Worm (Caenorhabditis elegans): Measurements from ENCODE around the gene fzr-1.

fzr-1 gene

ce11 chrII:9625930-9626329 is 18.3 kb downstream of the fzr-1 start:
- no peak for TF ChIP-seq C08G9.2 (tag; optimal IDR thresholded peaks at IDR 0.05)
- no peak for TF ChIP-seq ceh-24 (tag; optimal IDR thresholded peaks at IDR 0.05)

ce11 chrII:9624110-9624695 is 20.1 kb downstream of the fzr-1 start, which contains the start of the genes dnj-20 and ZK1307.8:
Gene dnj-20, minus strand, starts transcription at chrII:9624176.
Gene ZK1307.8, plus strand, starts transcription at chrII:9624613.
- TF ChIP-seq nhr-11 (tag; optimal IDR thresholded peaks at IDR 0.05) (no peak), ceh-14 (tag; optimal IDR thresholded peaks at IDR 0.05) (no peak), elt-2 (tag; optimal IDR thresholded peaks at IDR 0.05) (peak; percentile 9), ahr-1 (tag; optimal IDR thresholded peaks at IDR 0.05) (no peak), pat-9 (tag; optimal IDR thresholded peaks at IDR 0.05) (no peak), ceh-31 (tag; optimal IDR thresholded peaks at IDR 0.05) (no peak), rnt-1 (tag; optimal IDR thresholded peaks at IDR 0.05) (no peak)

ce11 chrII:9621913-9622348 is 22.3 kb downstream of the fzr-1 start:
- TF ChIP-seq che-1 (tag; optimal IDR thresholded peaks at IDR 0.05): no peak
- TF ChIP-seq hlh-8 (tag; optimal IDR thresholded peaks at IDR 0.05): no peak
- TF ChIP-seq ceh-48 (tag; optimal IDR thresholded peaks at IDR 0.05): no peak
- no peak for TF ChIP-seq ceh-22 (tag; optimal IDR thresholded peaks at IDR 0.05)
- no peak for TF ChIP-seq Y22D7AL.16 (tag; optimal IDR thresholded peaks at IDR 0.05)
- TF ChIP-seq madf-2 (tag; optimal IDR thresholded peaks at IDR 0.05): no peak
- TF ChIP-seq sdc-2 (tag; optimal IDR thresholded peaks at IDR 0.05): no peak
- TF ChIP-seq ceh-24 (tag; optimal IDR thresholded peaks at IDR 0.05): no peak
- TF ChIP-seq elt-2 (tag; optimal IDR thresholded peaks at IDR 0.05): no peak
- no peak for TF ChIP-seq ama-1 (optimal IDR thresholded peaks at IDR 0.05)
- no peak for TF ChIP-seq K02D7.2 (tag; optimal IDR thresholded peaks at IDR 0.05)

- TF ChIP-seq rnt-1 (tag; optimal IDR thresholded peaks at IDR 0.05) (peak; percentile 24), unc-55 (GFP tag; optimal IDR thresholded peaks at IDR 0.05) (peak; percentile 88), ceh-18 (tag; optimal IDR thresholded peaks at IDR 0.05) (peak; percentile 83), npax-4 (tag; optimal IDR thresholded peaks at IDR 0.05) (no peak), lim-6 (tag; optimal IDR thresholded peaks at IDR 0.05) (no peak), nfya-1 (tag; optimal IDR thresholded peaks at IDR 0.05) (peak; percentile 26)
Measured at ce11 chrII:9621121-9621520, 23.1 kb downstream of the fzr-1 start.

- TF ChIP-seq ceh-14 (tag; optimal IDR thresholded peaks at IDR 0.05) (no peak), unc-55 (GFP tag; optimal IDR thresholded peaks at IDR 0.05) (peak; percentile 18)
Measured at ce11 chrII:9620616-9621015, 23.6 kb downstream of the fzr-1 start.

ce11 chrII:9619995-9620535 is 24.2 kb downstream of the fzr-1 start:
- TF ChIP-seq ttx-3 (tag; optimal IDR thresholded peaks at IDR 0.05): no peak
- no peak for TF ChIP-seq ceh-2 (tag; optimal IDR thresholded peaks at IDR 0.05)
- peak; percentile 67 for TF ChIP-seq nhr-11 (tag; optimal IDR thresholded peaks at IDR 0.05)
- TF ChIP-seq hlh-8 (tag; optimal IDR thresholded peaks at IDR 0.05): no peak

ce11 chrII:9619402-9619862 is 24.8 kb downstream of the fzr-1 start:
- TF ChIP-seq ahr-1 (tag; optimal IDR thresholded peaks at IDR 0.05) (no peak), ceh-34 (tag; optimal IDR thresholded peaks at IDR 0.05) (peak; percentile 89), unc-55 (GFP tag; optimal IDR thresholded peaks at IDR 0.05) (peak; percentile 82), Y22D7AL.16 (tag; optimal IDR thresholded peaks at IDR 0.05) (no peak), nfya-1 (tag; optimal IDR thresholded peaks at IDR 0.05) (peak; percentile 36), tbx-2 (tag; optimal IDR thresholded peaks at IDR 0.05) (peak; percentile 29), elt-2 (tag; optimal IDR thresholded peaks at IDR 0.05) (peak; percentile 55), elt-4 (tag; optimal IDR thresholded peaks at IDR 0.05) (no peak), rnt-1 (tag; optimal IDR thresholded peaks at IDR 0.05) (peak; percentile 20), ceh-18 (tag; optimal IDR thresholded peaks at IDR 0.05) (peak; percentile 63), fkh-6 (tag; optimal IDR thresholded peaks at IDR 0.05) (no peak), madf-2 (tag; optimal IDR thresholded peaks at IDR 0.05) (peak; percentile 33)
